Worm (Caenorhabditis elegans): ENCODE results near the gene C01G12.3.

DNA sequence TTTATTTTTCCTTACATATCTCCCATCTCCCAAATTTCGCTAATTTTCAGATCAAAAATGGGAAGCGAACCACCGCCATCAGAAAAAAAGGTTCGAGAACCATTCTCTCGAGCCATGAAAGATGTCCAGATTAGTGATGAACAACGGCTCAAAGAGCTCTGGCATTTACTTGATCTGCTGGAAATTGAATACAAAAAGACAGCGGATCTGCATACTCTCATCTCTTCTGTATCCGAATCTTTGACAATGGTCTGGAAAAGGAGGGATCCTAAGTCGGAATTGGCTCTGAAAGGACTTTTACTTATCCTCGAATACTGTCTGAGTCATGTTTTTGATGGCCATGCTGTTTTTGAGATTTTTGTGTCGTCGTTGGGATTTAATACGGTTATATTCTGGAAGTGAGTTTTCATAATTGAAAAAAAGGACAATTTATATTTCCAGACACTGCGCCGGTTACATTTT, 18.8 kb upstream of the C01G12.3 start, which contains the start of gene tps-2:
- TF ChIP-seq ces-1 (GFP tag; optimal IDR thresholded peaks at IDR 0.05) (no peak), ztf-7 (tag; optimal IDR thresholded peaks at IDR 0.05) (no peak), dmd-6 (GFP tag; IDR thresholded peaks at IDR 0.05) (no peak), ZK546.5 (tag; optimal IDR thresholded peaks at IDR 0.05) (no peak), unc-62 (GFP tag; optimal IDR thresholded peaks at IDR 0.05 in 1 of 2) (no peak), unc-62 (tag; optimal IDR thresholded peaks at IDR 0.05) (no peak), daf-16 (GFP tag; optimal IDR thresholded peaks at IDR 0.05) (no peak), daf-16 (tag; optimal IDR thresholded peaks at IDR 0.05) (no peak), mdl-1 (tag; optimal IDR thresholded peaks at IDR 0.05) (no peak), tra-1 (GFP tag; IDR thresholded peaks at IDR 0.05) (no peak)
